Worm (Caenorhabditis elegans): ENCODE results near the gene sptl-1.

ce11 chrII:47280-47679, 4.2 kb upstream of the sptl-1 start, which contains the start of gene C23H3.5:
- TF ChIP-seq mdl-1 (tag; optimal IDR thresholded peaks at IDR 0.05) (no peak), hif-1 (tag; optimal IDR thresholded peaks at IDR 0.05) (no peak), zip-11 (GFP tag; IDR thresholded peaks at IDR 0.05) (no peak), nhr-76 (tag; optimal IDR thresholded peaks at IDR 0.05) (no peak), php-3 (GFP tag; IDR thresholded peaks at IDR 0.05) (no peak), hmg-1.1 (GFP tag; IDR thresholded peaks at IDR 0.05) (no peak), R02D3.7 (tag; optimal IDR thresholded peaks at IDR 0.05) (no peak), ztf-11 (tag; optimal IDR thresholded peaks at IDR 0.05) (no peak), daf-12 (tag; optimal IDR thresholded peaks at IDR 0.05) (no peak), nhr-77 (tag; optimal IDR thresholded peaks at IDR 0.05) (no peak), nhr-48 (tag; optimal IDR thresholded peaks at IDR 0.05) (no peak), T20F7.1 (GFP tag; optimal IDR thresholded peaks at IDR 0.05) (no peak)

Measured in whole organism, L4 larva.